Worm (Caenorhabditis elegans): ENCODE data around the gene luc-7L3.

luc-7L3 gene

ce11 chrII:67663-68062 lies 30.2 kb downstream of the luc-7L3 start:
- TF ChIP-seq pqm-1 (tag; optimal IDR thresholded peaks at IDR 0.05) (peak; percentile 79), nhr-28 (tag; optimal IDR thresholded peaks at IDR 0.05) (peak; percentile 65), Y48G9A.11 (GFP tag; IDR thresholded peaks at IDR 0.05) (no peak), unc-62 (GFP tag; optimal IDR thresholded peaks at IDR 0.05 in 1 of 2) (peak in 1 of 2 experiments; percentile 86), unc-62 (tag; optimal IDR thresholded peaks at IDR 0.05) (no peak)

- no peak for TF ChIP-seq vab-7 (GFP tag; IDR thresholded peaks at IDR 0.05)
- TF ChIP-seq hlh-30 (tag; optimal IDR thresholded peaks at IDR 0.05; ENCODE audit: insufficient read depth), result peak; percentile 86
- no peak; the same call in 1 of the 2 replicates for TF ChIP-seq T26A8.4 (GFP tag; IDR thresholded peaks at IDR 0.05)
- TF ChIP-seq php-3 (GFP tag; IDR thresholded peaks at IDR 0.05), result no peak
- no peak for TF ChIP-seq duxl-1 (tag; optimal IDR thresholded peaks at IDR 0.05; ENCODE audit: poor library complexity)
- TF ChIP-seq arid-1 (GFP tag; conservative IDR thresholded peaks at IDR 0.05), result 0 out of 2 replicates have a peak, but pooled peaks have one; percentile 21
- TF ChIP-seq zip-11 (GFP tag; IDR thresholded peaks at IDR 0.05), result no peak
- peak; percentile 2 for TF ChIP-seq nhr-11 (tag; optimal IDR thresholded peaks at IDR 0.05)
- TF ChIP-seq rbr-2 (tag; optimal IDR thresholded peaks at IDR 0.05), result peak; percentile 28
- no peak for TF ChIP-seq ceh-20 (GFP tag; IDR thresholded peaks at IDR 0.05)
- no peak for TF ChIP-seq ceh-62 (tag; optimal IDR thresholded peaks at IDR 0.05)
- TF ChIP-seq nhr-111 (GFP tag; optimal IDR thresholded peaks at IDR 0.05), result no peak
- TF ChIP-seq dve-1 (tag; optimal IDR thresholded peaks at IDR 0.05; ENCODE audit: insufficient read depth), result peak; percentile 43
- no peak for TF ChIP-seq ceh-82 (tag; optimal IDR thresholded peaks at IDR 0.05)
- peak; percentile 51 for TF ChIP-seq nhr-28 (tag; optimal IDR thresholded peaks at IDR 0.05)
- TF ChIP-seq pqm-1 (tag; optimal IDR thresholded peaks at IDR 0.05), result no peak
- no peak for TF ChIP-seq zag-1 (tag; optimal IDR thresholded peaks at IDR 0.05)
- TF ChIP-seq hmg-1.1 (GFP tag; IDR thresholded peaks at IDR 0.05), result peak; percentile 29; the same call in 1 of the 2 replicates
- TF ChIP-seq daf-8 (GFP tag; IDR thresholded peaks at IDR 0.05), result no peak
- no peak for TF ChIP-seq snpc-1.2 (GFP tag; IDR thresholded peaks at IDR 0.05)
- TF ChIP-seq mxl-3 (GFP tag; optimal IDR thresholded peaks at IDR 0.05), result peak; percentile 82
- no peak for TF ChIP-seq sdz-12 (GFP tag; optimal IDR thresholded peaks at IDR 0.05)
- peak; percentile 86 for TF ChIP-seq aha-1 (tag)
- TF ChIP-seq madf-9 (GFP tag; conservative IDR thresholded peaks at IDR 0.05), result peak; percentile 71
- peak in 1 of 2 experiments; percentile 57 for TF ChIP-seq unc-62 (GFP tag; optimal IDR thresholded peaks at IDR 0.05 in 1 of 2)
- no peak for TF ChIP-seq unc-62 (tag; optimal IDR thresholded peaks at IDR 0.05)
- no peak for TF ChIP-seq dmd-9 (GFP tag; IDR thresholded peaks at IDR 0.05)
- TF ChIP-seq fos-1 (tag; optimal IDR thresholded peaks at IDR 0.05), result no peak
- TF ChIP-seq lin-13 (GFP tag; optimal IDR thresholded peaks at IDR 0.05), result no peak
- TF ChIP-seq zfp-2 (tag; optimal IDR thresholded peaks at IDR 0.05), result no peak
- no peak for TF ChIP-seq mes-2 (tag; optimal IDR thresholded peaks at IDR 0.05; ENCODE audit: poor library complexity, severe bottlenecking)
- TF ChIP-seq nhr-48 (tag; optimal IDR thresholded peaks at IDR 0.05), result peak; percentile 44
- TF ChIP-seq hlh-11 (tag; optimal IDR thresholded peaks at IDR 0.05), result peak; percentile 82
- TF ChIP-seq unc-130 (GFP tag; optimal IDR thresholded peaks at IDR 0.05), result no peak
- TF ChIP-seq F10B5.3 (tag; optimal IDR thresholded peaks at IDR 0.05), result no peak
- no peak for TF ChIP-seq D1046.2 (GFP tag; IDR thresholded peaks at IDR 0.05)
- TF ChIP-seq lim-7 (GFP tag; IDR thresholded peaks at IDR 0.05), result no peak
- TF ChIP-seq lir-3 (tag; optimal IDR thresholded peaks at IDR 0.05), result no peak
- peak; percentile 48 for TF ChIP-seq nhr-25 (tag; optimal IDR thresholded peaks at IDR 0.05; ENCODE audit: borderline replicate concordance, insufficient read depth)
- no peak for TF ChIP-seq snpc-4 (tag; optimal IDR thresholded peaks at IDR 0.05)
- peak; percentile 45 for TF ChIP-seq spr-1 (tag; optimal IDR thresholded peaks at IDR 0.05)
- no peak for TF ChIP-seq lin-15B (tag; optimal IDR thresholded peaks at IDR 0.05)
- no peak for TF ChIP-seq dmd-6 (GFP tag; IDR thresholded peaks at IDR 0.05)
- TF ChIP-seq mep-1 (tag; optimal IDR thresholded peaks at IDR 0.05), result peak; percentile 38
- TF ChIP-seq ama-1 (optimal IDR thresholded peaks at IDR 0.05), result no peak
- peak; percentile 17 for TF ChIP-seq nhr-6 (tag; optimal IDR thresholded peaks at IDR 0.05)
- no peak for TF ChIP-seq mdt-29 (GFP tag; IDR thresholded peaks at IDR 0.05)
- peak; percentile 27 to 84 for TF ChIP-seq mdl-1 (tag; optimal IDR thresholded peaks at IDR 0.05)
- no peak for TF ChIP-seq F44E2.7 (GFP tag; IDR thresholded peaks at IDR 0.05)
Measured at ce11 chrII:66322-66721, 31.5 kb downstream of the luc-7L3 start.

All from whole organism, L4 larva.